Fruit fly (Drosophila melanogaster) whole organism, prepupa: Measurements from ENCODE around the gene Blimp-1.

Experiments used
- Blimp-1 ChIP-seq: fragments of 200-800 bp; sonication (Bioruptor generic); optimal IDR thresholded peaks from 3 replicates; lab custom pipeline; 2017; ENCODE audit warnings: missing biosample characterization, missing genetic modification characterization, mild to moderate bottlenecking, moderate library complexity, missing genetic modification reagents
- CG32006 ChIP-seq: fragments of 200-800 bp; sonication (Bioruptor generic); optimal IDR thresholded peaks from 3 replicates; lab custom pipeline; 2017; ENCODE audit warnings: missing biosample characterization, mild to moderate bottlenecking, missing genetic modification characterization
- CG6854 ChIP-seq: fragments of 200-800 bp; sonication (Bioruptor generic); optimal IDR thresholded peaks from 2 replicates; lab custom pipeline; 2017; ENCODE audit warnings: missing biosample characterization, mild to moderate bottlenecking, missing genetic modification characterization
- cyc ChIP-seq: fragments of 200-800 bp; sonication (Bioruptor generic); optimal IDR thresholded peaks from 3 replicates; lab custom pipeline; 2016; ENCODE audit warnings: missing biosample characterization, missing genetic modification characterization
- esn ChIP-seq: fragments of 200-800 bp; sonication (Bioruptor generic); optimal IDR thresholded peaks from 2 replicates; lab custom pipeline; 2016; ENCODE audit warnings: missing biosample characterization, mild to moderate bottlenecking, missing genetic modification characterization, moderate library complexity
- fd59A ChIP-seq: fragments of 200-800 bp; sonication (Bioruptor generic); optimal IDR thresholded peaks from 2 replicates; lab custom pipeline; 2017; ENCODE audit warnings: missing biosample characterization, mild to moderate bottlenecking, missing genetic modification characterization, missing genetic modification reagents
- fkh ChIP-seq: fragments of 200-800 bp; sonication (Bioruptor generic); optimal IDR thresholded peaks from 3 replicates; lab custom pipeline; 2017; ENCODE audit warnings: missing biosample characterization, mild to moderate bottlenecking, missing genetic modification characterization, moderate library complexity
- spab ChIP-seq: fragments of 200-800 bp; sonication (Bioruptor generic); optimal IDR thresholded peaks from 2 replicates; lab custom pipeline; 2017; ENCODE audit warnings: missing biosample characterization, mild to moderate bottlenecking, missing genetic modification characterization, missing genetic modification reagents
- vri ChIP-seq: fragments of 200-800 bp; sonication (Bioruptor generic); optimal IDR thresholded peaks from 3 replicates; lab custom pipeline; 2016; ENCODE audit warnings: missing biosample characterization, mild to moderate bottlenecking, missing genetic modification characterization

- TF ChIP-seq CG6854 (GFP tag; lab: Kevin White, UChicago), result no peak
- peak; percentile 62 for TF ChIP-seq Blimp-1 (GFP tag; lab: Kevin White, UChicago)
- no peak for TF ChIP-seq fkh (GFP tag; lab: Kevin White, UChicago)
- TF ChIP-seq CG32006 (GFP tag; lab: Kevin White, UChicago), result no peak
- TF ChIP-seq vri (GFP tag; lab: Kevin White, UChicago), result no peak
- no peak for TF ChIP-seq fd59A (GFP tag; lab: Kevin White, UChicago)
- TF ChIP-seq esn (GFP tag; lab: Kevin White, UChicago), result no peak
- no peak for TF ChIP-seq spab
- TF ChIP-seq cyc, result no peak
These were observed 20.2 kb upstream of the Blimp-1 start for dm6 chr3L:5610582-5610981.
